Fruit fly (Drosophila melanogaster) whole organism, embryonic: ENCODE measurements around the gene BNIP3.

ENCODE experiments used
- Antp ChIP-seq: fragments of 200-800 bp; sonication (Bioruptor generic); optimal IDR thresholded peaks from 3 replicates; lab custom pipeline; 2016; ENCODE audit warnings: missing biosample characterization, missing genetic modification characterization
- Bdp1 ChIP-seq: fragments of 200-800 bp; sonication (Bioruptor generic); optimal IDR thresholded peaks from 3 replicates; lab custom pipeline; 2016; ENCODE audit warnings: missing biosample characterization, missing genetic modification characterization
- CG11695 ChIP-seq: fragments of 200-800 bp; sonication (Bioruptor generic); IDR thresholded peaks from 3 replicates; pipeline ENCODE4 v1.3.6; 2022; ENCODE audit warnings: missing biosample characterization, missing genetic modification characterization
- CG14710 ChIP-seq: fragments of 200-800 bp; sonication (Bioruptor generic); optimal IDR thresholded peaks from 3 replicates; lab custom pipeline; 2019; ENCODE audit warnings: missing biosample characterization, mild to moderate bottlenecking, missing genetic modification characterization, moderate library complexity
- CG15011 ChIP-seq: fragments of 200-800 bp; sonication (Bioruptor generic); optimal IDR thresholded peaks from 3 replicates; lab custom pipeline; 2018; ENCODE audit warnings: missing biosample characterization, mild to moderate bottlenecking, missing genetic modification characterization
- CG15696 ChIP-seq: fragments of 200-800 bp; sonication (Bioruptor generic); optimal IDR thresholded peaks from 2 replicates; lab custom pipeline; 2019; ENCODE audit warnings: missing biosample characterization, mild to moderate bottlenecking, missing genetic modification characterization, moderate library complexity
- CG1602 ChIP-seq: fragments of 200-800 bp; sonication (Bioruptor generic); optimal IDR thresholded peaks from 3 replicates; lab custom pipeline; 2016; ENCODE audit warnings: missing biosample characterization, missing genetic modification characterization
- CG17385 ChIP-seq: fragments of 200-800 bp; sonication (Bioruptor generic); optimal IDR thresholded peaks from 3 replicates; lab custom pipeline; 2018; ENCODE audit warnings: missing biosample characterization, mild to moderate bottlenecking, missing genetic modification characterization
- CG17612 ChIP-seq: fragments of 200-800 bp; sonication (Bioruptor generic); IDR thresholded peaks from 2 replicates; pipeline ENCODE4 v1.3.6; 2022; ENCODE audit warnings: missing biosample characterization, missing genetic modification characterization
- CG2199 ChIP-seq: fragments of 200-800 bp; sonication (Bioruptor generic); IDR thresholded peaks from 3 replicates; pipeline ENCODE4 v1.3.6; 2022; ENCODE audit warnings: missing biosample characterization, missing genetic modification characterization
- CG30431 ChIP-seq: fragments of 200-800 bp; sonication (Bioruptor generic); optimal IDR thresholded peaks from 2 replicates; lab custom pipeline; 2017; ENCODE audit warnings: missing biosample characterization, missing genetic modification characterization
- CG3065 ChIP-seq: fragments of 200-800 bp; sonication (Bioruptor generic); optimal IDR thresholded peaks from 2 replicates; lab custom pipeline; 2016; ENCODE audit warnings: missing biosample characterization, missing genetic modification characterization
- CG33557 ChIP-seq: fragments of 200-800 bp; sonication (Bioruptor generic); optimal IDR thresholded peaks from 2 replicates; lab custom pipeline; 2019; ENCODE audit warnings: missing biosample characterization, mild to moderate bottlenecking, missing genetic modification characterization, moderate library complexity
- CG4282 ChIP-seq: fragments of 200-800 bp; sonication (Bioruptor generic); optimal IDR thresholded peaks from 2 replicates; lab custom pipeline; 2016; ENCODE audit warnings: missing biosample characterization, missing genetic modification characterization
- CG4360 ChIP-seq: fragments of 200-800 bp; sonication (Bioruptor generic); IDR thresholded peaks from 2 replicates; pipeline ENCODE4 v1.3.6; 2022; ENCODE audit warnings: missing biosample characterization, missing genetic modification characterization
- CG8290 ChIP-seq, 3 experiments: fragments of 200-800 bp; sonication (Bioruptor generic); optimal IDR thresholded peaks; 2 replicates each; lab custom pipeline; 2016 to 2019; ENCODE audit warnings: missing biosample characterization in 3 of 3, missing genetic modification characterization in 3 of 3, mild to moderate bottlenecking in 2 of 3, moderate library complexity in 1 of 3
- CHES-1-like ChIP-seq: fragments of 200-800 bp; sonication (Bioruptor generic); optimal IDR thresholded peaks from 2 replicates; lab custom pipeline; 2016; ENCODE audit warnings: missing biosample characterization, missing genetic modification characterization
- Chrac-16 ChIP-seq: fragments of 200-800 bp; sonication (Bioruptor generic); optimal IDR thresholded peaks from 3 replicates; lab custom pipeline; 2016; ENCODE audit warnings: missing biosample characterization, missing genetic modification characterization
- Deaf1 ChIP-seq: fragments of 200-800 bp; optimal IDR thresholded peaks from 3 replicates; lab custom pipeline; 2019; ENCODE audit warnings: missing biosample characterization, mild to moderate bottlenecking, missing genetic modification characterization, moderate library complexity
- Doc2 ChIP-seq: fragments of 200-800 bp; sonication (Bioruptor generic); IDR thresholded peaks from 2 replicates; pipeline ENCODE4 v1.3.6; 2022; ENCODE audit warnings: missing biosample characterization, missing genetic modification characterization
- Ets65A ChIP-seq: fragments of 200-800 bp; sonication (Bioruptor generic); peaks from one replicate; lab custom pipeline; 2016; ENCODE audit warnings: missing biosample characterization, missing genetic modification characterization
- HHEX ChIP-seq: fragments of 200-800 bp; sonication (Bioruptor generic); optimal IDR thresholded peaks from 3 replicates; lab custom pipeline; 2017; ENCODE audit warnings: missing biosample characterization, mild to moderate bottlenecking, missing genetic modification characterization, missing genetic modification reagents
- Hey ChIP-seq: fragments of 200-800 bp; sonication (Bioruptor generic); optimal IDR thresholded peaks from 3 replicates; lab custom pipeline; 2018; ENCODE audit warnings: missing biosample characterization, mild to moderate bottlenecking, missing genetic modification characterization
- Mad ChIP-seq: fragments of 200-800 bp; sonication (Bioruptor generic); optimal IDR thresholded peaks from 2 replicates; lab custom pipeline; 2016; ENCODE audit warnings: missing biosample characterization, missing genetic modification characterization
- Mes4 ChIP-seq: fragments of 200-800 bp; sonication (Bioruptor generic); optimal IDR thresholded peaks from 2 replicates; lab custom pipeline; 2016; ENCODE audit warnings: missing biosample characterization, missing genetic modification characterization
- Mrtf ChIP-seq: fragments of 200-800 bp; sonication (Bioruptor generic); IDR thresholded peaks from 3 replicates; pipeline ENCODE4 v1.3.6; 2022; ENCODE audit warnings: missing biosample characterization, missing genetic modification characterization
- Pdp1 ChIP-seq, 2 experiments: fragments of 200-800 bp; sonication (Bioruptor generic); optimal IDR thresholded peaks; 3 replicates each; lab custom pipeline; 2016; ENCODE audit warnings: missing biosample characterization in 2 of 2, missing genetic modification characterization in 2 of 2, mild to moderate bottlenecking in 1 of 2, moderate library complexity in 1 of 2
- Poxn ChIP-seq: fragments of 200-800 bp; sonication (Bioruptor generic); IDR thresholded peaks from 2 replicates; pipeline ENCODE4 v1.3.6; 2022; ENCODE audit warnings: missing biosample characterization, missing genetic modification characterization
- Sry-β ChIP-seq: fragments of 200-800 bp; sonication (Bioruptor generic); optimal IDR thresholded peaks from 2 replicates; lab custom pipeline; 2018; ENCODE audit warnings: missing biosample characterization, mild to moderate bottlenecking, missing genetic modification characterization, moderate library complexity
- Trl ChIP-seq, 3 experiments: fragments of >200 bp in 2 of 3; fragments of 200-800 bp in 1 of 3; sonication (Bioruptor generic) in 1 of 3; optimal IDR thresholded peaks; 2 replicates in 1 of 3; 3 replicates in 2 of 3; lab custom pipeline; 2016 to 2017; ENCODE audit warnings: missing biosample characterization in 1 of 3, missing genetic modification characterization in 1 of 3
- ash1 ChIP-seq: fragments of 200-800 bp; sonication (Bioruptor generic); optimal IDR thresholded peaks from 2 replicates; lab custom pipeline; 2018; ENCODE audit warnings: missing biosample characterization, mild to moderate bottlenecking, missing genetic modification characterization
- az2 ChIP-seq: fragments of 200-800 bp; sonication (Bioruptor generic); optimal IDR thresholded peaks from 3 replicates; lab custom pipeline; 2016; ENCODE audit warnings: missing biosample characterization, missing genetic modification characterization
- crp ChIP-seq, 2 experiments: fragments of 200-800 bp; sonication (Bioruptor generic); optimal IDR thresholded peaks; 2 replicates in 1 of 2; 3 replicates in 1 of 2; lab custom pipeline; 2017; ENCODE audit warnings: missing biosample characterization in 2 of 2, missing genetic modification characterization in 2 of 2, mild to moderate bottlenecking in 1 of 2, moderate library complexity in 1 of 2
- dati ChIP-seq: fragments of 200-800 bp; sonication (Bioruptor generic); IDR thresholded peaks from 2 replicates; pipeline ENCODE4 v1.3.6; 2022; ENCODE audit warnings: missing biosample characterization, missing genetic modification characterization
- emc ChIP-seq: fragments of 200-800 bp; sonication (Bioruptor generic); optimal IDR thresholded peaks from 2 replicates; lab custom pipeline; 2016; ENCODE audit warnings: missing biosample characterization, missing genetic modification characterization
- eve ChIP-seq, 2 experiments: fragments of >200 bp; optimal IDR thresholded peaks; 2 replicates each; lab custom pipeline; 2017; ENCODE audit warnings: missing biosample characterization in 2 of 2, missing genetic modification characterization in 2 of 2
- fu2 ChIP-seq: fragments of 200-800 bp; sonication (Bioruptor generic); optimal IDR thresholded peaks from 2 replicates; lab custom pipeline; 2016; ENCODE audit warnings: missing biosample characterization, missing genetic modification characterization
- hb ChIP-seq: fragments of 200-800 bp; sonication (Bioruptor generic); IDR thresholded peaks from 3 replicates; pipeline ENCODE4 v1.3.6; 2022; ENCODE audit warnings: missing biosample characterization, missing genetic modification characterization; ENCODE audit not compliant: partially characterized antibody
- jigr1 ChIP-seq: fragments of 200-800 bp; sonication (Bioruptor generic); IDR thresholded peaks from 3 replicates; pipeline ENCODE4 v1.3.6; 2022; ENCODE audit warnings: missing biosample characterization, missing genetic modification characterization
- kni ChIP-seq: fragments of 200-800 bp; sonication (Bioruptor generic); optimal IDR thresholded peaks from 3 replicates; lab custom pipeline; 2017; ENCODE audit warnings: mild to moderate bottlenecking, missing biosample characterization, missing genetic modification reagents, missing genetic modification characterization
- lilli ChIP-seq: fragments of 200-800 bp; sonication (Bioruptor generic); optimal IDR thresholded peaks from 3 replicates; lab custom pipeline; 2016; ENCODE audit warnings: missing biosample characterization, missing genetic modification characterization
- lov ChIP-seq, 2 experiments: fragments of 200-800 bp in 1 of 2; fragments of >200 bp in 1 of 2; sonication (Bioruptor generic) in 1 of 2; IDR thresholded peaks in 1 of 2; optimal IDR thresholded peaks in 1 of 2; 2 replicates in 1 of 2; 3 replicates in 1 of 2; pipeline versions ENCODE4 v1.3.6 to Lab custom; 2017 to 2022; ENCODE audit warnings: missing biosample characterization in 1 of 2, missing genetic modification characterization in 1 of 2
- nerfin-1 ChIP-seq: fragments of 200-800 bp; sonication (Bioruptor generic); optimal IDR thresholded peaks from 3 replicates; lab custom pipeline; 2019; ENCODE audit warnings: missing biosample characterization, mild to moderate bottlenecking, missing genetic modification characterization, moderate library complexity
- pan ChIP-seq, 4 experiments: fragments of >200 bp in 3 of 4; fragments of 200-800 bp in 1 of 4; sonication (Bioruptor generic) in 1 of 4; optimal IDR thresholded peaks in 3 of 4; IDR thresholded peaks in 1 of 4; 2 replicates each; pipeline versions ENCODE4 v1.3.6 to Lab custom; 2017 to 2022; ENCODE audit warnings: missing biosample characterization in 2 of 4, missing genetic modification characterization in 2 of 4, mixed read lengths in 1 of 4
- pb ChIP-seq: fragments of 200-800 bp; sonication (Bioruptor generic); optimal IDR thresholded peaks from 3 replicates; lab custom pipeline; 2016; ENCODE audit warnings: missing biosample characterization, missing genetic modification characterization
- slou ChIP-seq: fragments of 200-800 bp; sonication (Bioruptor generic); optimal IDR thresholded peaks from 3 replicates; lab custom pipeline; 2016; ENCODE audit warnings: missing biosample characterization, missing genetic modification characterization
- so ChIP-seq: fragments of 200-800 bp; sonication (Bioruptor generic); IDR thresholded peaks from 3 replicates; pipeline ENCODE4 v1.3.6; 2022; ENCODE audit warnings: missing biosample characterization, missing genetic modification characterization
- tio ChIP-seq: fragments of 200-800 bp; sonication (Bioruptor generic); optimal IDR thresholded peaks from 2 replicates; lab custom pipeline; 2017; ENCODE audit warnings: missing biosample characterization, missing genetic modification characterization, inconsistent platforms
- usp ChIP-seq: fragments of >200 bp; optimal IDR thresholded peaks from 2 replicates; lab custom pipeline; 2017; ENCODE audit warnings: missing biosample characterization, missing genetic modification characterization

The BNIP3 gene

DNA sequence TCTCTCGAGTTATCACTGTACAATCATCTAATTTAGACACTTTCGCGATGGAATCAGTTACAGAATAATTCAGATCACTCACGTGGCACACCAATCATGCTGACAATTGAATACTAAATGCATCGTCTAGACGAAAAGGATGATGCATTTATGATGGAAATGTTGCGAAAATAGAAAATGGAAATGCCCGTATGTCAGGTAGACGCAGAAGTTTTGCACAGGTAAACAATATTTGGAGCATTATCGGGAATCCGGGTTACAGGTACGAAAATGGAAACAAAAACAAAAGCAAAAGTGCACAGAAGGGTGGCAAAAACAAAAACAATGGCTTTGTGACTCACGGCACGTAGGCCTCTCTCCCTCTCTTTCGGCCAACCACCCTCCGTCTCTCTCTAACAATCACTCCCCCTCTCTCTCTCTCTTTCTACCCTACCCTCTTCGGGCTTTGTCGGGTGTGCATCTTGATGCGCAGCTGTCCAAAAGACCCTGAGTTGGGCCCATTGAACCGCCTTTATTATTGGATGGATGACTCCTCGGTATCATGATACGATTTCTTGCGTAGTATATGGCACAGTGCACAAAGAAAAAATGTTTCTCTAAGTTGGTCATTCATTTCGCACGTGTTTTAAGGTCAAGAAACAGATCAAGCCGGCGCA lies 1.9 kb downstream of the BNIP3 start (continued):
- no peak for TF ChIP-seq CG14710 (tag; lab: Kevin White, UChicago)
- TF ChIP-seq CG1602 (GFP tag; lab: Kevin White, UChicago): no peak
- no peak for TF ChIP-seq so (GFP tag; lab: Robert Waterston, UW)
- no peak for TF ChIP-seq HHEX (GFP tag; lab: Kevin White, UChicago)
- TF ChIP-seq Poxn: no peak
- TF ChIP-seq emc (GFP tag; lab: Kevin White, UChicago): no peak
- TF ChIP-seq ash1 (GFP tag; lab: Kevin White, UChicago): no peak
- no peak for TF ChIP-seq fu2 (GFP tag; lab: Kevin White, UChicago)
- no peak for TF ChIP-seq Mad (GFP tag; lab: Kevin White, UChicago)
- no peak for TF ChIP-seq pan (optimal IDR thresholded peaks at IDR 0.05; lab: Kevin White, UChicago)
- TF ChIP-seq pan (GFP tag; optimal IDR thresholded peaks at IDR 0.05 in 1 of 2, IDR thresholded peaks at IDR 0.05 in 1 of 2): no peak
- no peak for TF ChIP-seq CG3065 (GFP tag; lab: Kevin White, UChicago)
- TF ChIP-seq Antp (GFP tag; lab: Kevin White, UChicago): no peak
- peak; percentile 66 to 70 for TF ChIP-seq Trl (optimal IDR thresholded peaks at IDR 0.05; lab: Kevin White, UChicago)
- TF ChIP-seq Trl (GFP tag; optimal IDR thresholded peaks at IDR 0.05; lab: Kevin White, UChicago): no peak
- no peak for TF ChIP-seq CG11695 (GFP tag; lab: Robert Waterston, UW)
- no peak for TF ChIP-seq Ets65A (GFP tag; lab: Kevin White, UChicago)
- no peak for TF ChIP-seq usp (GFP tag; lab: Kevin White, UChicago)
- TF ChIP-seq Sry-β (GFP tag; lab: Kevin White, UChicago): no peak
- TF ChIP-seq CG15696 (tag; lab: Kevin White, UChicago): no peak
- no peak for TF ChIP-seq CG8290 (GFP tag; optimal IDR thresholded peaks at IDR 0.05; lab: Kevin White, UChicago)
- TF ChIP-seq CG8290 (tag; optimal IDR thresholded peaks at IDR 0.05; lab: Kevin White, UChicago): peak; percentile 3 to 39
- TF ChIP-seq Mes4: no peak
- no peak for TF ChIP-seq lilli
- TF ChIP-seq Hey: no peak
- TF ChIP-seq Bdp1 (GFP tag; lab: Kevin White, UChicago): no peak
- TF ChIP-seq CG17612 (GFP tag; lab: Robert Waterston, UW): no peak
- no peak for TF ChIP-seq CG30431 (GFP tag; lab: Kevin White, UChicago)
- no peak for TF ChIP-seq CG17385 (GFP tag; lab: Kevin White, UChicago)
- TF ChIP-seq Pdp1 (GFP tag; optimal IDR thresholded peaks at IDR 0.05; lab: Kevin White, UChicago): no peak
- no peak for TF ChIP-seq CG33557
- no peak for TF ChIP-seq lov (optimal IDR thresholded peaks at IDR 0.05; lab: Kevin White, UChicago)
- TF ChIP-seq lov (GFP tag; IDR thresholded peaks at IDR 0.05; lab: Robert Waterston, UW): no peak
- TF ChIP-seq eve (GFP tag; optimal IDR thresholded peaks at IDR 0.05; lab: Kevin White, UChicago): no peak
- peak; percentile 86 for TF ChIP-seq CG2199 (GFP tag; lab: Robert Waterston, UW)
- TF ChIP-seq slou (GFP tag; lab: Kevin White, UChicago): no peak
- no peak for TF ChIP-seq dati (GFP tag; lab: Robert Waterston, UW)
- TF ChIP-seq hb (GFP tag; lab: Robert Waterston, UW): no peak
- no peak for TF ChIP-seq Mrtf (GFP tag; lab: Robert Waterston, UW)
- no peak for TF ChIP-seq az2 (GFP tag; lab: Kevin White, UChicago)
- peak; percentile 77 for TF ChIP-seq Deaf1 (tag; lab: Kevin White, UChicago)
- no peak for TF ChIP-seq tio
- no peak for TF ChIP-seq CHES-1-like
- TF ChIP-seq kni (GFP tag; lab: Kevin White, UChicago): peak; percentile 49
- no peak for TF ChIP-seq Doc2 (GFP tag; lab: Robert Waterston, UW)
- no peak for TF ChIP-seq CG15011 (GFP tag; lab: Kevin White, UChicago)
- TF ChIP-seq CG4360 (GFP tag; lab: Robert Waterston, UW): peak; percentile 45; the same call in 1 of the 2 replicates
- TF ChIP-seq crp (GFP tag; optimal IDR thresholded peaks at IDR 0.05; lab: Kevin White, UChicago): no peak
- TF ChIP-seq nerfin-1 (tag; lab: Kevin White, UChicago): peak; percentile 14
- TF ChIP-seq jigr1 (GFP tag; lab: Robert Waterston, UW): no peak
- no peak for TF ChIP-seq pb
- TF ChIP-seq Chrac-16 (GFP tag; lab: Kevin White, UChicago): no peak
- no peak for TF ChIP-seq CG4282 (GFP tag; lab: Kevin White, UChicago)
